Fruit fly (Drosophila melanogaster): ENCODE data around the gene Edg91.

Gene Edg91

dm6 chr3R:17588805-17589204, 22.5 kb downstream of the Edg91 start:
- TF ChIP-seq h (optimal IDR thresholded peaks at IDR 0.05) (no peak), insv (optimal IDR thresholded peaks at IDR 0.05) (no peak), ttk (optimal IDR thresholded peaks at IDR 0.05) (no peak), Sin3A (optimal IDR thresholded peaks at IDR 0.05) (no peak), Myc (optimal IDR thresholded peaks at IDR 0.05) (no peak), psq (optimal IDR thresholded peaks at IDR 0.05) (no peak)

dm6 chr3R:17583658-17584460, 27.5 kb downstream of the Edg91 start:
- TF ChIP-seq Sin3A (optimal IDR thresholded peaks at IDR 0.05): no peak
- no peak for TF ChIP-seq insv (optimal IDR thresholded peaks at IDR 0.05)
- TF ChIP-seq ttk (optimal IDR thresholded peaks at IDR 0.05): no peak
- no peak for TF ChIP-seq Myc (optimal IDR thresholded peaks at IDR 0.05)
- TF ChIP-seq psq (optimal IDR thresholded peaks at IDR 0.05): no peak
- TF ChIP-seq h (optimal IDR thresholded peaks at IDR 0.05): no peak

DNA sequence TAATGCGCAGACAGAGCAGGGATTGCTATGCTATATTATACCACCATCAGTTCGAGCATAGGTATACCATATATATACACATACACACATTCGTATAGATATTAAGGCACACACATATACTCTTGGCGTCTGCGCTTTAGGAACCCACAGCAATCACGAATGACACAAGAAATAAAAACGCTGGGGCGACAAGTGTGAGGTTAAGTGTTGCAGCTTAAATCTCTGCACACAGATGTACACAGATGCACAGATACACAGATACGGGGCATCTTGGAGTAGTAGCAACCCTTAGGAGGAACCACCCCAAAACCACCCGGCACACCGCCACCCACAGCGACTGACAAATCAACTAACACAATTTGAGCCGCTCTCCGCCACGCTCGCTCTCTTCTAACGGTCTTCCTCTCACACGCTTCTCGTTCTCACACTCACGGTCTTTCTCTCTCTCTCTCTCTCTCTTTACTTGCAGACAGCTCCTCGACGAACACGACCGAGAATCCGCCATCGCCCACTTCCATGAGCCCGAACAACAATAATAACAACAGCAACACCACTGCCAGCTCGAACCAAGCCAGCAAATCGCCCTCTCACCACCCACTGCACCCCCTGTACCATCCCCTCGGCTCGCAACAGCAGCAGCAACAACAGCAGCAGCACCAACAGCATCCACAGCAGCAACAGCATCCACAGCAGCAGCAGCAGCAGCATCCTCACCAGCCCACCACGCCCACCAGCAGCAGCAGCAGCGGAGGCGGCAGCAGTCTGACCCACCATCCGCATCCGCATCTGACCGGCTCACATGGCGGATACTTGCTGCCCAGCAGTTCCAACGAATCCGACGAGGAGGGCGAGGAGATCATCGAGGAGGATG, 44.5 kb downstream of the Edg91 start:
- TF ChIP-seq Sin3A (optimal IDR thresholded peaks at IDR 0.05) (no peak), Myc (optimal IDR thresholded peaks at IDR 0.05) (no peak), insv (optimal IDR thresholded peaks at IDR 0.05) (no peak), h (optimal IDR thresholded peaks at IDR 0.05) (no peak), psq (optimal IDR thresholded peaks at IDR 0.05) (no peak), ttk (optimal IDR thresholded peaks at IDR 0.05) (no peak)

DNA sequence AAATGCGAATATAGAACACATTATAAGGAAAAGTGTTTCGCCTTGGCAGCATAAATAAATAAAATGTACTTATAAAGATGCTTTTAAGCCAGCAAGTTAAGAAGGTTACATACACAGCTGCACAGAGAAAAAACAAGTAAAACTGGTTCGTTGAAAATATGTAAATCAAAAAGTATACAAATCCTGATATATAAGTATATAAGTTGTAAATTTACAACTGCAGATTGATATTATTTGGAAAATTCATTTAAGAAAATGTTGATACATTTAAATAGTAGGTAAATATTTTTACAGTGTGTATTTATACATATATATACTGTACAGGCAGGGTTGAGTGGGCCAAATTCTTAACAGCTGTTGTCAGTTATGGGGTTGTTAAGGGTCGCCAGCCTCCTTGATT, 46.5 kb downstream of the Edg91 start:
- TF ChIP-seq Myc (optimal IDR thresholded peaks at IDR 0.05) (no peak), Sin3A (optimal IDR thresholded peaks at IDR 0.05) (no peak), psq (optimal IDR thresholded peaks at IDR 0.05) (no peak), h (optimal IDR thresholded peaks at IDR 0.05) (no peak), insv (optimal IDR thresholded peaks at IDR 0.05) (no peak), ttk (optimal IDR thresholded peaks at IDR 0.05) (no peak)

DNA sequence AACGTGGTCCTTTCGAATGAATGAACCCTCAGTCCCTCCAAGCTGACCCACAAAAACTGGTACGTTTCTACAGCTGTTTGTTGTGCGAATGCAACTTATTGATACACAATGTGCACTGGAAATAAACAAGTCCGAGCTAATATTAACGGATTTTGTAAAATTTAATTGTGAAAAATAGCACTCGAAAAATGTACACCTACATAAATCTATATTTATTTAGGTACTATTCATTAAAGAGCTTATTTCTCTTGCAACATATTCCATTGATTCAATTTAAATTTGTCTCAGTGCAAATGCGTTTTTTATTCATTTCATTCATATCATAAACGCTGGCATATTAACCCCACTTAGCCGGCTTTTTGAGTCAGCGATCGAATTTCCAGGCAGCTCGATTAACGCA, 50.1 kb downstream of the Edg91 start:
- TF ChIP-seq Myc (optimal IDR thresholded peaks at IDR 0.05): no peak
- no peak for TF ChIP-seq insv (optimal IDR thresholded peaks at IDR 0.05)
- TF ChIP-seq h (optimal IDR thresholded peaks at IDR 0.05): no peak
- TF ChIP-seq Sin3A (optimal IDR thresholded peaks at IDR 0.05): no peak
- no peak for TF ChIP-seq ttk (optimal IDR thresholded peaks at IDR 0.05)
- TF ChIP-seq psq (optimal IDR thresholded peaks at IDR 0.05): no peak
